Worm (Caenorhabditis elegans) whole organism, late embryonic: ENCODE measurements around the gene gly-7.
A peak's percentile ranks its signal among the peaks of the same experiment; 100 is the strongest.

ENCODE experiments used
- C38D4.7 ChIP-seq: fragments of 200-800 bp; sonication (Bioruptor generic); optimal IDR thresholded peaks from 2 replicates; lab custom pipeline; 2018; ENCODE audit warnings: mild to moderate bottlenecking, missing genetic modification characterization, moderate library complexity, missing compliant biosample characterization
- F13H6.1 ChIP-seq: sonication (generic microtip); optimal IDR thresholded peaks from 2 replicates; lab custom pipeline; 2016; ENCODE audit warnings: missing genetic modification characterization, missing compliant biosample characterization
- K02D7.2 ChIP-seq: sonication (generic microtip); optimal IDR thresholded peaks from 2 replicates; lab custom pipeline; 2017; ENCODE audit warnings: mild to moderate bottlenecking, missing genetic modification characterization, missing compliant biosample characterization
- K09A11.1 ChIP-seq: sonication (generic microtip); optimal IDR thresholded peaks from 2 replicates; lab custom pipeline; 2017; ENCODE audit warnings: antibody characterized with exemption, mild to moderate bottlenecking, missing genetic modification characterization, missing compliant biosample characterization; ENCODE audit not compliant: insufficient read depth
- ahr-1 ChIP-seq: sonication (generic microtip); optimal IDR thresholded peaks from 2 replicates; lab custom pipeline; 2016; ENCODE audit warnings: missing genetic modification characterization, missing compliant biosample characterization
- ceh-14 ChIP-seq: sonication (generic microtip); optimal IDR thresholded peaks from 2 replicates; lab custom pipeline; 2016; ENCODE audit warnings: missing genotype, missing genetic modification characterization, missing compliant biosample characterization
- ceh-22 ChIP-seq: sonication (generic microtip); optimal IDR thresholded peaks from 2 replicates; lab custom pipeline; 2017; ENCODE audit warnings: missing biosample characterization, missing genetic modification characterization
- ceh-30 ChIP-seq: fragments of 150-350 bp; optimal IDR thresholded peaks from 2 replicates; lab custom pipeline; 2014; ENCODE audit warnings: missing biosample characterization, missing genetic modification characterization
- ceh-31 ChIP-seq: sonication (generic microtip); optimal IDR thresholded peaks from 2 replicates; lab custom pipeline; 2016; ENCODE audit warnings: missing genetic modification characterization, missing compliant biosample characterization
- ceh-34 ChIP-seq: sonication (generic microtip); optimal IDR thresholded peaks from 2 replicates; lab custom pipeline; 2016; ENCODE audit warnings: mild to moderate bottlenecking, missing genetic modification characterization, missing compliant biosample characterization
- ceh-45 ChIP-seq: fragments of 200-800 bp; sonication (Bioruptor generic); IDR thresholded peaks from 2 replicates; pipeline ENCODE4 v1.3.6; 2022; ENCODE audit warnings: missing genetic modification reagents, missing genetic modification characterization, missing compliant biosample characterization
- ceh-6 ChIP-seq: fragments of 200-800 bp; sonication (Bioruptor generic); optimal IDR thresholded peaks from 2 replicates; lab custom pipeline; 2018; ENCODE audit warnings: mild to moderate bottlenecking, missing genetic modification characterization, missing compliant biosample characterization
- dmd-4 ChIP-seq: sonication (generic microtip); optimal IDR thresholded peaks from 2 replicates; lab custom pipeline; 2016; ENCODE audit warnings: borderline replicate concordance, missing genetic modification characterization, missing compliant biosample characterization
- dve-1 ChIP-seq: sonication (generic microtip); optimal IDR thresholded peaks from 2 replicates; lab custom pipeline; 2017; ENCODE audit warnings: antibody characterized with exemption, mild to moderate bottlenecking, missing genetic modification characterization, missing compliant biosample characterization
- elt-2 ChIP-seq: sonication (generic microtip); optimal IDR thresholded peaks from 2 replicates; lab custom pipeline; 2016; ENCODE audit warnings: missing genetic modification reagents, missing genetic modification characterization, missing compliant biosample characterization
- ets-4 ChIP-seq: sonication (generic microtip); optimal IDR thresholded peaks from 2 replicates; lab custom pipeline; 2016; ENCODE audit warnings: missing genetic modification characterization, missing compliant biosample characterization
- fax-1 ChIP-seq: sonication (generic microtip); optimal IDR thresholded peaks from 2 replicates; lab custom pipeline; 2016; ENCODE audit warnings: missing genotype, missing genetic modification characterization, missing compliant biosample characterization
- fkh-6 ChIP-seq: sonication (generic microtip); optimal IDR thresholded peaks from 2 replicates; lab custom pipeline; 2016; ENCODE audit warnings: missing genetic modification characterization, missing compliant biosample characterization
- hlh-30 ChIP-seq: sonication (generic microtip); optimal IDR thresholded peaks from 2 replicates; lab custom pipeline; 2017; ENCODE audit warnings: antibody characterized with exemption, missing genetic modification characterization, missing compliant biosample characterization; ENCODE audit not compliant: insufficient read depth
- hlh-6 ChIP-seq: sonication (generic microtip); optimal IDR thresholded peaks from 2 replicates; lab custom pipeline; 2016; ENCODE audit warnings: missing genotype, missing genetic modification characterization, missing compliant biosample characterization
- nhr-232 ChIP-seq: sonication (generic microtip); optimal IDR thresholded peaks from 2 replicates; lab custom pipeline; 2016; ENCODE audit warnings: missing genetic modification characterization, missing compliant biosample characterization
- pag-3 ChIP-seq: sonication (generic microtip); optimal IDR thresholded peaks from 2 replicates; lab custom pipeline; 2016; ENCODE audit warnings: missing compliant biosample characterization, missing genetic modification characterization, borderline replicate concordance
- pax-1 ChIP-seq: fragments of 150-350 bp; optimal IDR thresholded peaks from 2 replicates; lab custom pipeline; 2014; ENCODE audit warnings: missing biosample characterization, missing genetic modification characterization
- pha-4 ChIP-seq: fragments of 150-350 bp; optimal IDR thresholded peaks from 2 replicates; lab custom pipeline; 2018; ENCODE audit warnings: missing biosample characterization, missing genetic modification reagents, missing genetic modification characterization
- pqm-1 ChIP-seq: sonication (generic microtip); optimal IDR thresholded peaks from 2 replicates; lab custom pipeline; 2016; ENCODE audit warnings: missing genetic modification characterization, missing compliant biosample characterization
- ref-2 ChIP-seq: sonication (generic microtip); optimal IDR thresholded peaks from 2 replicates; lab custom pipeline; 2016; ENCODE audit warnings: missing genetic modification characterization, missing compliant biosample characterization
- sdc-2 ChIP-seq: sonication (generic microtip); optimal IDR thresholded peaks from 2 replicates; lab custom pipeline; 2016; ENCODE audit warnings: missing genotype, missing genetic modification characterization, missing compliant biosample characterization
- sox-4 ChIP-seq: sonication (generic microtip); optimal IDR thresholded peaks from 2 replicates; lab custom pipeline; 2017; ENCODE audit warnings: mild to moderate bottlenecking, missing genetic modification characterization, inconsistent platforms, missing compliant biosample characterization
- tbx-2 ChIP-seq: sonication (generic microtip); optimal IDR thresholded peaks from 2 replicates; lab custom pipeline; 2016; ENCODE audit warnings: missing genetic modification characterization, missing compliant biosample characterization
- tbx-7 ChIP-seq: sonication (generic microtip); optimal IDR thresholded peaks from 2 replicates; lab custom pipeline; 2016; ENCODE audit warnings: missing genotype, missing genetic modification characterization, missing compliant biosample characterization
- ttx-3 ChIP-seq: sonication (generic microtip); optimal IDR thresholded peaks from 2 replicates; lab custom pipeline; 2016; ENCODE audit warnings: missing genetic modification reagents, missing genetic modification characterization, missing compliant biosample characterization
- unc-3 ChIP-seq, 2 experiments: fragments of 200-800 bp in 1 of 2; sonication (Bioruptor generic) in 1 of 2; sonication (generic microtip) in 1 of 2; conservative IDR thresholded peaks in 1 of 2; optimal IDR thresholded peaks in 1 of 2; 2 replicates each; pipeline versions ENCODE4 v1.3.6 to Lab custom; 2016 to 2022; ENCODE audit warnings: missing compliant biosample characterization in 2 of 2, missing genetic modification characterization in 2 of 2, missing genetic modification reagents in 1 of 2
- unc-42 ChIP-seq: sonication (generic microtip); optimal IDR thresholded peaks from 2 replicates; lab custom pipeline; 2016; ENCODE audit warnings: missing genotype, missing genetic modification characterization, missing compliant biosample characterization
- unc-86 ChIP-seq: sonication (generic microtip); optimal IDR thresholded peaks from 2 replicates; lab custom pipeline; 2016; ENCODE audit warnings: missing genetic modification characterization, missing compliant biosample characterization

The gly-7 gene

ce11 chrV:1855087-1855486 lies 34.0 kb upstream of the gly-7 start:
- TF ChIP-seq pax-1 (tag; lab: Kevin White, UChicago), result no peak

DNA sequence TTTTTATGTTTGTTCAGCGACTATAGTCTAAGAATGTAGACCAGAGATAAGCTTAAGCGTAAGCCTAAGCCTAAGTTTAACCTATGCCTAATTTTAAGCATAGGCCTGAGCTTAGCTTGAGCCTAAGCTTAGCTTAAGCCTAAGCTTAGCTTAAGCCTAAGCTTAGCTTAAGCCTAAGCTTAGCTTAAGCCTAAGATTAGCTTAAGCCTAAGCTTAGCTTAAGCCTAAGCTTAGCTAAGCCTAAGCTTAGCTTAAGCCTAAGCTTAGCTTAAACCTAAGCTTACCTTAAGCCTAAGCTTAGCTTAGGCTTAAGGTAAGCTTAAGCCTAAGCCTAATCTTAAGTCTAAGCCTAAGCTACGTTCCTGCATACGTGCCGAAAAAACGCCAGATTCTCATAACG lies 27.5 kb upstream of the gly-7 start:
- TF ChIP-seq dmd-4 (tag; lab: Kevin White, UChicago) (no peak), sox-4 (tag; lab: Kevin White, UChicago) (no peak), F13H6.1 (tag; lab: Kevin White, UChicago) (no peak), dve-1 (tag; lab: Kevin White, UChicago) (peak; percentile 100)

DNA sequence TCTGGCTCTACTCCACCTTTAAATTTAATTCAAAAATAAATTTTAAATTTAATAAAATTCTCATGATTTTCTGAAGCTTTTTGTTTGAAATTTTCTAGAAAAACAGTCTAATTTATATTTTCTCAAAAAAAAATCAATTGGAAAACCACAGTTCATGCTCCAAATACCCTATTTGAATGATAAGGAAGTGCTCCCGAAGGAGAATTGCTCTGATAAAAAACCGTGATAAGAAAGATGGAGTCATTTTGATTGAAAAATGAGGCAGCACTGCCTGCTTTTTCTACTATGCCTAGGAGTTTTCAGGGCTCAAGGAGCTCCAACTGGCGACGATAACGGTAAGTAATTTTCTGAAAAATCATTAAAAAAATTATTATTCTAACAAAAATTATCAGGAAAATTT lies 24.9 kb upstream of the gly-7 start, which contains the start of gene T10B5.7:
T10B5.7 (plus strand) TSS at position 225 of the 400 bp plus-strand sequence.
- TF ChIP-seq sdc-2, result no peak
- TF ChIP-seq nhr-232 (tag; lab: Kevin White, UChicago), result no peak
- no peak for TF ChIP-seq K09A11.1
- peak; percentile 79 for TF ChIP-seq elt-2
- TF ChIP-seq ceh-34 (tag; lab: Kevin White, UChicago), result no peak
- TF ChIP-seq ahr-1 (tag; lab: Kevin White, UChicago), result no peak
- no peak for TF ChIP-seq fkh-6
- TF ChIP-seq, all 69 proteins: peak for 1

ce11 chrV:1841744-1842143 lies 20.6 kb upstream of the gly-7 start, which contains the start of gene T10B5.8:
Gene T10B5.8, plus strand, starts transcription at chrV:1842044.
- TF ChIP-seq sdc-2 (no peak), ref-2 (tag; lab: Kevin White, UChicago) (no peak), ceh-14 (no peak), pqm-1 (tag; lab: Kevin White, UChicago) (no peak), ceh-22 (no peak), pha-4 (no peak), pag-3 (tag; lab: Kevin White, UChicago) (no peak)

DNA sequence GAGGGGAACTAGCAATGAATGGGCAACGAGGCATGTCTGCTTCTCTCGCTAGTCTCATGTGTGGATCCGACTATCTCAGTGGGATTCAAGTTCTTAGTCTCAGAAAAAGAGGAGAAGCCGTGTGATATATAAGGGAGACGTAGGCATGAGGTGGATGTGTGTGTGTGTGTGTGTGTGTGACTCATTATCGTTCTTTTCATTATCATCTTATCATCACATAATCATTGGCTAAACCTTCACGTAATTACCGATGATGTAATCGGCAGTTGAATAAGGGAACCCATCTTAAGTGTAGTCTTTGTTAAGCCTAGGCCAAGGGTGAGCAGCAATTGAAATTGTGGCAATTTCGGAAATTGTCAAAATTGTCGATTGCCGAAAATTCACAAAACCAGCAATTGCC lies 8.8 kb upstream of the gly-7 start, which contains the start of gene Y32G9B.1:
Y32G9B.1 (minus strand) TSS at position 101 of the 400 bp plus-strand sequence.
- TF ChIP-seq elt-2 (peak; percentile 29), sox-4 (tag; lab: Kevin White, UChicago) (no peak)

ce11 chrV:1824528-1824927 lies 3.4 kb upstream of the gly-7 start:
- no peak for TF ChIP-seq K09A11.1
- no peak for TF ChIP-seq ets-4 (tag; lab: Kevin White, UChicago)
- no peak for TF ChIP-seq pax-1 (tag; lab: Kevin White, UChicago)
- no peak for TF ChIP-seq elt-2

DNA sequence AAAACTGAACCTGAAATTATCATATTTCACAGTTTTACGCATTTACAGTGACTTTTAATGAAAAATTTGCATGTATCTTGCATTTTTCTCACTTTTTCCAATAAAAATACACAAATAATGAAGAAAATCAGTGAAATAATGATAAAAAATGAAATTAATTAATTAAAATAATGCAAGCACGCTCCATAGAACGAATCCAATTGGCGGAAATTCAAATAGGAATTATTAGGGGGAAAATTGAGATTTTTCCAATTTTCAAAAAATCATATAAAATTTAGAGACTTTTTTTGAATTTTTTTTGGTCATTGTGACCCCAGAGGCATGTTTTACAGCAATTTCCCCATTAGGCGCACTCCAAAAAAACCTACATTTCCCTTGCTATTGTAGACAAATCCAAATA lies 374 bp downstream of the gly-7 start:
- TF ChIP-seq unc-86 (tag; lab: Kevin White, UChicago), result no peak
- no peak for TF ChIP-seq hlh-30

DNA sequence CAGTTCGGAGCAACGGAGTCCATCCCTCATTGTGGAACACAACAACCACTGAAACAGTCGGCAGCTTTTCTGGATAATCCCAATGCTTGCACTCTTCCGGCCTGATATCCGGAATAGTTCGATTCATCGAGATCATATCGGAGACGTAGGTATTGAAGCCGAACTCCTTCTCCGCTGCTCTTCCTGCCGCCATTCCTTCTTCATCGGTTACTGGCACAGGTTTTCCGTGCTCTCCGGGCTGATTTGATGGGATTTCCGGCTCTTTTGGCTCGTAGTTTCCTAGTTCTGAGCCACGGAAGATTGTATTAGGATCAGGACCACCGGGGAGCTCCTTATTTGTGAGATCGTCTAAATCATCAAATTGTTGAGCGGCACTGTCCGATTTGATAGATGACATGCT lies 1.1 kb downstream of the gly-7 start:
- TF ChIP-seq ceh-31 (tag; lab: Kevin White, UChicago), result no peak
- TF ChIP-seq dmd-4 (tag; lab: Kevin White, UChicago), result no peak
- no peak for TF ChIP-seq dve-1 (tag; lab: Kevin White, UChicago)
- no peak for TF ChIP-seq ceh-45 (GFP tag; lab: Robert Waterston, UW)
- TF ChIP-seq ceh-6 (GFP tag; lab: Kevin White, UChicago), result no peak
- no peak for TF ChIP-seq unc-42 (tag; lab: Kevin White, UChicago)
- TF ChIP-seq fax-1, result no peak
- no peak for TF ChIP-seq tbx-7 (tag; lab: Kevin White, UChicago)
- no peak for TF ChIP-seq sox-4 (tag; lab: Kevin White, UChicago)
- no peak for TF ChIP-seq ttx-3 (tag; lab: Kevin White, UChicago)
- TF ChIP-seq unc-3 (GFP tag; conservative IDR thresholded peaks at IDR 0.05; lab: Robert Waterston, UW), result no peak
- TF ChIP-seq unc-3 (tag; optimal IDR thresholded peaks at IDR 0.05; lab: Kevin White, UChicago), result no peak
- TF ChIP-seq tbx-2 (tag; lab: Kevin White, UChicago), result no peak
- no peak for TF ChIP-seq C38D4.7 (GFP tag; lab: Kevin White, UChicago)
- no peak for TF ChIP-seq hlh-6 (tag; lab: Kevin White, UChicago)
- no peak for TF ChIP-seq K02D7.2 (tag; lab: Kevin White, UChicago)
- no peak for TF ChIP-seq ceh-30 (tag; lab: Kevin White, UChicago)
- TF ChIP-seq, all 69 proteins: peak for 0
